Worm (Caenorhabditis elegans) whole organism, L4 larva: Measurements from ENCODE around the gene B0496.6.

Experiments
- F10B5.3 ChIP-seq: sonication (generic microtip); optimal IDR thresholded peaks from 2 replicates; lab custom pipeline; 2016; ENCODE audit warnings: mild to moderate bottlenecking, missing genetic modification characterization, missing compliant biosample characterization
- F49E8.2 ChIP-seq: sonication (generic microtip); optimal IDR thresholded peaks from 2 replicates; lab custom pipeline; 2016; ENCODE audit warnings: missing compliant biosample characterization, mild to moderate bottlenecking, missing genetic modification characterization, borderline replicate concordance
- R02D3.7 ChIP-seq: fragments of 150-350 bp; sonication (generic microtip); optimal IDR thresholded peaks from 3 replicates; lab custom pipeline; 2014; ENCODE audit warnings: missing biosample characterization, missing genetic modification characterization
- T20F7.1 ChIP-seq: fragments of 200-800 bp; sonication (Bioruptor generic); optimal IDR thresholded peaks from 2 replicates; lab custom pipeline; 2018; ENCODE audit warnings: mild to moderate bottlenecking, missing genetic modification characterization, missing compliant biosample characterization
- T26A8.4 ChIP-seq: fragments of 200-800 bp; sonication (Bioruptor generic); IDR thresholded peaks from 2 replicates; pipeline ENCODE4 v1.3.6; 2022; ENCODE audit warnings: missing genetic modification characterization, missing compliant biosample characterization
- Y75B8A.6 ChIP-seq: fragments of 200-800 bp; sonication (Bioruptor generic); IDR thresholded peaks from 2 replicates; pipeline ENCODE4 v1.3.6; 2022; ENCODE audit warnings: missing genetic modification reagents, missing genetic modification characterization, missing compliant biosample characterization
- ZK546.5 ChIP-seq, 2 experiments: sonication (generic microtip); optimal IDR thresholded peaks; 2 replicates each; lab custom pipeline; 2017; ENCODE audit warnings: missing biosample characterization in 2 of 2, missing genetic modification characterization in 2 of 2
- ama-1 ChIP-seq: fragments of 150-350 bp; optimal IDR thresholded peaks from 2 replicates; lab custom pipeline; 2014; ENCODE audit warnings: inconsistent platforms, mixed read lengths
- arid-1 ChIP-seq: fragments of 200-800 bp; sonication (Bioruptor generic); conservative IDR thresholded peaks from 2 replicates; pipeline ENCODE4 v1.3.6; 2022; ENCODE audit warnings: missing genetic modification reagents, missing genetic modification characterization, missing compliant biosample characterization
- ceh-28 ChIP-seq: fragments of 150-350 bp; optimal IDR thresholded peaks from 2 replicates; lab custom pipeline; 2014; ENCODE audit warnings: missing biosample characterization, missing genetic modification reagents, missing genetic modification characterization
- ceh-32 ChIP-seq: sonication (generic microtip); optimal IDR thresholded peaks from 2 replicates; lab custom pipeline; 2016; ENCODE audit warnings: mild to moderate bottlenecking, missing genetic modification characterization, missing compliant biosample characterization; ENCODE audit not compliant: poor library complexity
- ceh-62 ChIP-seq: sonication (generic microtip); optimal IDR thresholded peaks from 2 replicates; lab custom pipeline; 2017; ENCODE audit warnings: missing biosample characterization, missing genetic modification characterization
- ceh-82 ChIP-seq: sonication (generic microtip); optimal IDR thresholded peaks from 2 replicates; lab custom pipeline; 2017; ENCODE audit warnings: missing biosample characterization, missing genetic modification characterization
- cey-2 ChIP-seq: sonication (generic microtip); optimal IDR thresholded peaks from 3 replicates; lab custom pipeline; 2017; ENCODE audit warnings: missing genetic modification characterization, mild to moderate bottlenecking, missing compliant biosample characterization, antibody characterized with exemption, borderline replicate concordance; ENCODE audit not compliant: insufficient read depth
- ctbp-1 ChIP-seq: fragments of 200-800 bp; sonication (Bioruptor generic); IDR thresholded peaks from 2 replicates; pipeline ENCODE4 v1.3.6; 2022; ENCODE audit warnings: missing genetic modification reagents, missing genetic modification characterization, missing compliant biosample characterization
- daf-8 ChIP-seq: fragments of 200-800 bp; sonication (Bioruptor generic); IDR thresholded peaks from 2 replicates; pipeline ENCODE4 v1.3.6; 2022; ENCODE audit warnings: missing genetic modification characterization, missing compliant biosample characterization
- dmd-9 ChIP-seq: fragments of 200-800 bp; sonication (Bioruptor generic); IDR thresholded peaks from 2 replicates; pipeline ENCODE4 v1.3.6; 2022; ENCODE audit warnings: missing genetic modification reagents, missing genetic modification characterization, missing compliant biosample characterization
- egl-27 ChIP-seq: sonication (generic microtip); optimal IDR thresholded peaks from 3 replicates; lab custom pipeline; 2017; ENCODE audit warnings: missing biosample characterization, missing genetic modification reagents, missing genetic modification characterization
- fos-1 ChIP-seq: fragments of 150-350 bp; optimal IDR thresholded peaks from 2 replicates; lab custom pipeline; 2014; ENCODE audit warnings: missing biosample characterization, missing genetic modification characterization
- gei-8 ChIP-seq: fragments of 200-800 bp; sonication (Bioruptor generic); optimal IDR thresholded peaks from 2 replicates; lab custom pipeline; 2018; ENCODE audit warnings: mild to moderate bottlenecking, missing genetic modification characterization, missing compliant biosample characterization
- hif-1 ChIP-seq, 2 experiments: sonication (generic microtip); optimal IDR thresholded peaks; 2 replicates each; lab custom pipeline; 2016 to 2017; ENCODE audit warnings: missing compliant biosample characterization in 2 of 2, missing genetic modification characterization in 2 of 2, missing genetic modification reagents in 2 of 2, missing genotype in 2 of 2, mild to moderate bottlenecking in 1 of 2
- jun-1 ChIP-seq: fragments of 150-350 bp; optimal IDR thresholded peaks from 2 replicates; lab custom pipeline; 2014; ENCODE audit warnings: missing biosample characterization, missing genetic modification reagents, missing genetic modification characterization
- lim-7 ChIP-seq: fragments of 200-800 bp; sonication (Bioruptor generic); IDR thresholded peaks from 2 replicates; pipeline ENCODE4 v1.3.6; 2022; ENCODE audit warnings: missing genetic modification characterization, missing compliant biosample characterization
- lin-1 ChIP-seq: fragments of 200-800 bp; sonication (Bioruptor generic); IDR thresholded peaks from 2 replicates; pipeline ENCODE4 v1.3.6; 2022; ENCODE audit warnings: missing genetic modification reagents, missing genetic modification characterization, missing compliant biosample characterization
- lin-13 ChIP-seq: fragments of 150-350 bp; optimal IDR thresholded peaks from 2 replicates; lab custom pipeline; 2014; ENCODE audit warnings: missing biosample characterization, missing genetic modification reagents, missing genetic modification characterization
- lin-29 ChIP-seq: fragments of 200-800 bp; sonication (Bioruptor generic); IDR thresholded peaks from 2 replicates; pipeline ENCODE4 v1.3.6; 2022; ENCODE audit warnings: missing genetic modification reagents, missing genetic modification characterization, missing compliant biosample characterization
- lir-3 ChIP-seq: sonication (generic microtip); optimal IDR thresholded peaks from 2 replicates; lab custom pipeline; 2016; ENCODE audit warnings: mild to moderate bottlenecking, missing genetic modification characterization, missing compliant biosample characterization
- mdt-29 ChIP-seq: fragments of 200-800 bp; sonication (Bioruptor generic); IDR thresholded peaks from 2 replicates; pipeline ENCODE4 v1.3.6; 2022; ENCODE audit warnings: missing genetic modification reagents, missing genetic modification characterization, missing compliant biosample characterization
- mep-1 ChIP-seq: fragments of 150-350 bp; sonication (generic microtip); optimal IDR thresholded peaks from 3 replicates; lab custom pipeline; 2014; ENCODE audit warnings: missing biosample characterization, missing genetic modification characterization
- nhr-102 ChIP-seq: sonication (generic microtip); optimal IDR thresholded peaks from 2 replicates; lab custom pipeline; 2016; ENCODE audit warnings: mild to moderate bottlenecking, missing genetic modification characterization, moderate library complexity, missing compliant biosample characterization
- nhr-11 ChIP-seq: fragments of 150-350 bp; optimal IDR thresholded peaks from 2 replicates; lab custom pipeline; 2014; ENCODE audit warnings: missing biosample characterization, missing genetic modification characterization
- nhr-25 ChIP-seq: sonication (generic microtip); optimal IDR thresholded peaks from 2 replicates; lab custom pipeline; 2017; ENCODE audit warnings: missing genetic modification characterization, mild to moderate bottlenecking, missing compliant biosample characterization, antibody characterized with exemption, moderate library complexity, borderline replicate concordance; ENCODE audit not compliant: insufficient read depth
- nhr-48 ChIP-seq: sonication (generic microtip); optimal IDR thresholded peaks from 2 replicates; lab custom pipeline; 2016; ENCODE audit warnings: mild to moderate bottlenecking, missing genetic modification characterization, missing compliant biosample characterization
- nhr-76 ChIP-seq: fragments of 150-350 bp; optimal IDR thresholded peaks from 2 replicates; lab custom pipeline; 2014; ENCODE audit warnings: missing biosample characterization, missing genetic modification characterization
- nhr-77 ChIP-seq: fragments of 150-350 bp; optimal IDR thresholded peaks from 2 replicates; lab custom pipeline; 2014; ENCODE audit warnings: missing biosample characterization, missing genetic modification characterization
- pha-4 ChIP-seq, 2 experiments: fragments of 150-350 bp in 1 of 2; fragments of 200-800 bp in 1 of 2; sonication (Bioruptor generic) in 1 of 2; IDR thresholded peaks in 1 of 2; optimal IDR thresholded peaks in 1 of 2; 2 replicates each; pipeline versions ENCODE4 v1.3.6 to Lab custom; 2014 to 2022; ENCODE audit warnings: missing genetic modification characterization in 2 of 2, missing genetic modification reagents in 2 of 2, missing biosample characterization in 1 of 2, missing compliant biosample characterization in 1 of 2
- php-3 ChIP-seq: fragments of 200-800 bp; sonication (Bioruptor generic); IDR thresholded peaks from 2 replicates; pipeline ENCODE4 v1.3.6; 2022; ENCODE audit warnings: missing genetic modification reagents, missing genetic modification characterization, missing compliant biosample characterization
- rbr-2 ChIP-seq: sonication (generic microtip); optimal IDR thresholded peaks from 2 replicates; lab custom pipeline; 2016; ENCODE audit warnings: missing genotype, missing genetic modification characterization, missing compliant biosample characterization
- sdz-12 ChIP-seq: fragments of 200-800 bp; sonication (Bioruptor generic); optimal IDR thresholded peaks from 2 replicates; lab custom pipeline; 2018; ENCODE audit warnings: mild to moderate bottlenecking, missing genetic modification characterization, missing compliant biosample characterization
- set-16 ChIP-seq: fragments of 200-800 bp; sonication (Bioruptor generic); IDR thresholded peaks from 2 replicates; pipeline ENCODE4 v1.3.6; 2022; ENCODE audit warnings: missing genetic modification reagents, missing genetic modification characterization, missing compliant biosample characterization
- snpc-1.2 ChIP-seq: fragments of 200-800 bp; sonication (Bioruptor generic); IDR thresholded peaks from 2 replicates; pipeline ENCODE4 v1.3.6; 2022; ENCODE audit warnings: missing genetic modification reagents, missing genetic modification characterization, missing compliant biosample characterization
- snpc-4 ChIP-seq: fragments of 150-350 bp; optimal IDR thresholded peaks from 2 replicates; lab custom pipeline; 2014; ENCODE audit warnings: missing biosample characterization, missing genetic modification characterization
- spr-1 ChIP-seq: sonication (generic microtip); optimal IDR thresholded peaks from 2 replicates; lab custom pipeline; 2016; ENCODE audit warnings: mild to moderate bottlenecking, missing genetic modification characterization, missing compliant biosample characterization
- spr-3 ChIP-seq: fragments of 200-800 bp; sonication (Bioruptor generic); optimal IDR thresholded peaks from 2 replicates; lab custom pipeline; 2018; ENCODE audit warnings: mild to moderate bottlenecking, missing genetic modification characterization, missing compliant biosample characterization
- unc-130 ChIP-seq: sonication (generic microtip); optimal IDR thresholded peaks from 2 replicates; lab custom pipeline; 2016; ENCODE audit warnings: missing genetic modification reagents, missing genetic modification characterization, missing compliant biosample characterization
- zfp-2 ChIP-seq: sonication (generic microtip); optimal IDR thresholded peaks from 2 replicates; lab custom pipeline; 2016; ENCODE audit warnings: mild to moderate bottlenecking, missing genetic modification characterization, missing compliant biosample characterization
- zfp-3 ChIP-seq: fragments of 200-800 bp; sonication (Bioruptor generic); conservative IDR thresholded peaks from 2 replicates; pipeline ENCODE4 v1.3.6; 2022; ENCODE audit warnings: missing genetic modification reagents, missing genetic modification characterization, missing compliant biosample characterization

B0496.6 gene

DNA sequence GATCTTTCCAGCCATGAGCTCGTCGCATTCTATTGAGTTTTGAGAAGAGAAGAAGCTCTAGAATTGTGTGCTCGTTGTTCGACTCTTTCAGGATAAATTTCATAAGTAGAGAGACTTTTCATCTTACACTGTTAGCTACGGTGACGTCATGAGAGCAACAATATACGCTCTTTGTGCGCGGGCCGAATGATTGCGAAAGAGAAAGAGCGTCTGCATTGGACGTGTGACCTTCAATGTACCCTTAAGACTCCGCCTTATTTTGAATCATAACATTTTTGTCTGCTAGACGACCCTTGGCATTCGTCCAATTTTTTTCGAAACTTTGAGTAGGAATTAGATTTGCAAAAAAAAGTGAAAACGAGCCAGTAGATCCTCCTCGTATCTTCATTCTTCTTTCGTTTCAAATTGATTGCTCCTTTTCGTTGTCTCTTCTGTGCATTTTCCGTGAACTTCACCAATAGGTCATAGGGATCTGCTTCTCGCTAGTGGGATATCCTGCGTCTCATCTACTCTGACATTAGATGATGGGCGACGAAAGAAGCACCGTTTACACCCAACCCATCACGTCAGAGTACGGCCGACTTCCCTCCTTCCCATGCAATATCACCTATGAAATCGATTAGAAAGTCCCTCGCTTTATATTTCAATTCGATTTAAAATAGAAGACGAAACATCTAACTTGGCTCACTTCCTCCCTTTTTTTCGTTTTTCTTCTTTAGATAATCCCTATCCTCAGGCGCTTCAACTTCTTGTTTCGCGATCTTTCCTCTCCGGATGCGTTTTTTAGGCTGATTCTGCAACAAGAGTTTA lies 27.2 kb upstream of the B0496.6 start (continued):
- no peak for TF ChIP-seq ceh-82
- TF ChIP-seq nhr-25 (tag; lab: Kevin White, UChicago) = no peak
- TF ChIP-seq T26A8.4 (GFP tag; lab: Robert Waterston, UW) = no peak
- TF ChIP-seq jun-1 (tag; lab: Kevin White, UChicago) = no peak
- TF ChIP-seq arid-1 (GFP tag; lab: Robert Waterston, UW) = no peak
- TF ChIP-seq F10B5.3 (tag; lab: Kevin White, UChicago) = no peak
- no peak for TF ChIP-seq R02D3.7
- no peak for TF ChIP-seq zfp-3 (GFP tag; lab: Robert Waterston, UW)
- no peak for TF ChIP-seq lin-13 (GFP tag; lab: Kevin White, UChicago)
- no peak for TF ChIP-seq mdt-29
- peak; percentile 44; the same call in 1 of the 2 replicates for TF ChIP-seq ctbp-1 (GFP tag; lab: Robert Waterston, UW)
- no peak for TF ChIP-seq lir-3

DNA sequence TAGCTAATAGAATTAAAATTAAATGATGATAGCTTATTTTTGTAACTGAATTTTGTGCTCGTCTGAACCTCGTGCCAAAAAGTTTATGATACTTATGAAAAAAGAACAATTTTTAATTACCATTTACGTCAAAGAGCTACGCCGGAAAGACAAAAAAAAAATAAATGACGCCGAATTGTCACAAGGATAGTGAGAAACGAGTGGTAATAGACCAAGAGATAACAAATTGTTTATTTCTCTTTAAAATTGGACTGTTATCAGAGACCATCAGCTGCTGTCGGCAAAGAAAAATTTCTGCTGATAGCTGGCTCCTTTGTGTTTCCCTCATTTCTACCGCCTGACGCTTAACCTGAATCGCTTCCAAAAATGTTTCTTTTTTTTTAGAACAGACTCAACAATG lies 25.2 kb upstream of the B0496.6 start, which contains the start of gene pitr-1:
pitr-1 (plus strand) TSS at position 386 of the 400 bp plus-strand sequence.
- no peak for TF ChIP-seq spr-1 (tag; lab: Kevin White, UChicago)
- no peak for TF ChIP-seq unc-130 (GFP tag; lab: Kevin White, UChicago)
- peak; percentile 38 for TF ChIP-seq nhr-102 (tag; lab: Kevin White, UChicago)
- peak; percentile 76 for TF ChIP-seq php-3
- no peak for TF ChIP-seq ama-1
- no peak for TF ChIP-seq ctbp-1 (GFP tag; lab: Robert Waterston, UW)
- TF ChIP-seq lir-3 = no peak
- no peak for TF ChIP-seq egl-27 (tag; lab: Kevin White, UChicago)
- no peak for TF ChIP-seq mep-1 (tag; lab: Kevin White, UChicago)
- TF ChIP-seq nhr-11 (tag; lab: Kevin White, UChicago) = no peak
- TF ChIP-seq hif-1 (tag; optimal IDR thresholded peaks at IDR 0.05; lab: Kevin White, UChicago) = peak in 1 of 2 experiments; percentile 42
- no peak for TF ChIP-seq nhr-48 (tag; lab: Kevin White, UChicago)
- TF ChIP-seq cey-2 = no peak
- TF ChIP-seq lin-29 = no peak
- TF ChIP-seq snpc-4 (tag; lab: Kevin White, UChicago) = no peak
- TF ChIP-seq gei-8 (GFP tag; lab: Kevin White, UChicago) = no peak
- TF ChIP-seq daf-8 (GFP tag; lab: Robert Waterston, UW) = no peak
- TF ChIP-seq set-16 (GFP tag; lab: Robert Waterston, UW) = no peak
- no peak for TF ChIP-seq mdt-29
- TF ChIP-seq ceh-28 = no peak
- no peak for TF ChIP-seq F49E8.2
- peak; percentile 61 for TF ChIP-seq nhr-77 (tag; lab: Kevin White, UChicago)
- TF ChIP-seq dmd-9 (GFP tag; lab: Robert Waterston, UW) = no peak
- TF ChIP-seq T26A8.4 (GFP tag; lab: Robert Waterston, UW) = no peak
- no peak for TF ChIP-seq zfp-3 (GFP tag; lab: Robert Waterston, UW)
- TF ChIP-seq fos-1 (tag; lab: Kevin White, UChicago) = peak; percentile 24
- TF ChIP-seq lim-7 (GFP tag; lab: Robert Waterston, UW) = no peak
- TF ChIP-seq lin-13 (GFP tag; lab: Kevin White, UChicago) = peak; percentile 2
- no peak for TF ChIP-seq Y75B8A.6 (GFP tag; lab: Robert Waterston, UW)
- TF ChIP-seq spr-3 (GFP tag; lab: Kevin White, UChicago) = no peak
- no peak for TF ChIP-seq ceh-32 (tag; lab: Kevin White, UChicago)
- no peak for TF ChIP-seq rbr-2 (tag; lab: Kevin White, UChicago)
- TF ChIP-seq ceh-62 (tag; lab: Kevin White, UChicago) = no peak
- TF ChIP-seq ceh-82 = no peak
- TF ChIP-seq nhr-76 = no peak
- TF ChIP-seq T20F7.1 (GFP tag; lab: Kevin White, UChicago) = no peak
- peak; percentile 24; the same call in 1 of the 2 replicates for TF ChIP-seq pha-4 (GFP tag; IDR thresholded peaks at IDR 0.05; lab: Robert Waterston, UW)
- no peak for TF ChIP-seq pha-4 (tag; optimal IDR thresholded peaks at IDR 0.05; lab: Kevin White, UChicago)
- TF ChIP-seq lin-1 = no peak
- TF ChIP-seq zfp-2 (tag; lab: Kevin White, UChicago) = no peak
- TF ChIP-seq sdz-12 = no peak
- TF ChIP-seq snpc-1.2 (GFP tag; lab: Robert Waterston, UW) = no peak
- no peak for TF ChIP-seq ZK546.5 (tag; optimal IDR thresholded peaks at IDR 0.05; lab: Kevin White, UChicago)
